Worm (Caenorhabditis elegans): ENCODE measurements around the gene tbc-7.

tbc-7 gene

DNA sequence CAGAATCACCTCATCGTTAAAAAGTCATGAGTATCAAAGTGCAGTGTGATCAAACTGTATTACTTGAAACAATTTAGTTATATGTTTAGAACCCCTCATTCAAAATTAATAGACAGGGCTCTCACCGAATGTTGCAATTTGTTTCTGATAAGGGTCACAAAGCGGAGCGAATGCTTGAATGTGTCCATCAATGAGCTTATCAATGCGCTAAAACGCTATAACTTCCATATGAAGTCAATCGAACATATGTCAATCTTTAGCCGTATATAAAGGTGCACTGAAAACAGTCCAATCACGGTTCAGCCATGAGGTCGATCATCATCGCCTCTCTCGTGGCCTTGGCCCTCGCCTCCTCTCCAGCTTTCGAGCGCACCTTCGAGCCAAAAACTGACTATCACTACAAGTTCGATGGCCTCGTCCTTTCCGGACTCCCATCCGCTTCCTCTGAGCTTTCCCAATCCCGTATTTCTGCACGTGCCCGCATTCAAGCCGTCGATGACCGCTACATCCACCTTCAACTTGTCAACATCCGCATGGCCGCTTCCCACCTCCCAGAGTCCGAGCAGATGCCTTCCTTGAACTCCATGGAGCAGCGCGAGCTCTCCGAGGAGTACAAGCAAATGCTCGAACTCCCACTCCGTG is 33.2 kb upstream of the tbc-7 start, which contains the start of gene vit-2 (continued):
- TF ChIP-seq ztf-3 (GFP tag; optimal IDR thresholded peaks at IDR 0.05), result no peak
- TF ChIP-seq lin-40 (tag; optimal IDR thresholded peaks at IDR 0.05), result peak; percentile 40
- no peak for TF ChIP-seq snpc-4 (GFP tag; optimal IDR thresholded peaks at IDR 0.05)
- TF ChIP-seq snpc-4 (tag; optimal IDR thresholded peaks at IDR 0.05), result peak in 1 of 4 experiments; percentile 16
- no peak for TF ChIP-seq nhr-27 (tag; optimal IDR thresholded peaks at IDR 0.05)
- no peak for TF ChIP-seq nfya-2 (GFP tag; IDR thresholded peaks at IDR 0.05)
- TF ChIP-seq egrh-3 (GFP tag; IDR thresholded peaks at IDR 0.05), result peak; percentile 56; the same call in 1 of the 2 replicates
- peak; percentile 68 for TF ChIP-seq B0336.3 (GFP tag; IDR thresholded peaks at IDR 0.05)
- no peak for TF ChIP-seq tbx-9 (tag; optimal IDR thresholded peaks at IDR 0.05; ENCODE audit: borderline replicate concordance)
- peak; percentile 76 for TF ChIP-seq zfh-2 (GFP tag; conservative IDR thresholded peaks at IDR 0.05)
- TF ChIP-seq Y56A3A.18 (GFP tag; IDR thresholded peaks at IDR 0.05), result no peak
- peak; percentile 49; the same call in 1 of the 2 replicates for TF ChIP-seq mcd-1 (GFP tag; IDR thresholded peaks at IDR 0.05)
- TF ChIP-seq rpc-1 (optimal IDR thresholded peaks at IDR 0.05), result no peak
- TF ChIP-seq rpc-1 (tag; optimal IDR thresholded peaks at IDR 0.05), result no peak
- no peak for TF ChIP-seq gei-17 (GFP tag; optimal IDR thresholded peaks at IDR 0.05)
- TF ChIP-seq ztf-26 (tag; optimal IDR thresholded peaks at IDR 0.05), result peak; percentile 7
- TF ChIP-seq nhr-179 (tag; optimal IDR thresholded peaks at IDR 0.05), result peak; percentile 47
- TF ChIP-seq snpc-3.4 (tag; optimal IDR thresholded peaks at IDR 0.05), result no peak
- no peak for TF ChIP-seq madf-8 (GFP tag; conservative IDR thresholded peaks at IDR 0.05)
- no peak for TF ChIP-seq F33H1.4 (GFP tag; IDR thresholded peaks at IDR 0.05)
- peak; percentile 42 for TF ChIP-seq repo-1 (tag; optimal IDR thresholded peaks at IDR 0.05)
- TF ChIP-seq ets-4 (GFP tag; optimal IDR thresholded peaks at IDR 0.05), result peak; percentile 45
- no peak for TF ChIP-seq him-1 (tag; optimal IDR thresholded peaks at IDR 0.05)
- 0 out of 2 replicates have a peak, but pooled peaks have one; percentile 30 for TF ChIP-seq ztf-25 (GFP tag; IDR thresholded peaks at IDR 0.05)
- TF ChIP-seq bed-1 (GFP tag; IDR thresholded peaks at IDR 0.05), result 0 out of 2 replicates have a peak, but pooled peaks have one; percentile 53
- TF ChIP-seq ztf-18 (tag; optimal IDR thresholded peaks at IDR 0.05), result no peak
- no peak for TF ChIP-seq attf-6 (GFP tag; IDR thresholded peaks at IDR 0.05)
- no peak for TF ChIP-seq hlh-26 (GFP tag; conservative IDR thresholded peaks at IDR 0.05)
- TF ChIP-seq ztf-22 (GFP tag; optimal IDR thresholded peaks at IDR 0.05), result peak; percentile 21
- peak; percentile 48; the same call in 1 of the 2 replicates for TF ChIP-seq pbrm-1 (GFP tag; IDR thresholded peaks at IDR 0.05)
- no peak for TF ChIP-seq cebp-2 (GFP tag; IDR thresholded peaks at IDR 0.05)
- peak; percentile 70 for TF ChIP-seq nhr-90 (tag; optimal IDR thresholded peaks at IDR 0.05)
- no peak for TF ChIP-seq hlh-12 (tag; optimal IDR thresholded peaks at IDR 0.05)
- no peak for TF ChIP-seq Y95B8A.8 (GFP tag; IDR thresholded peaks at IDR 0.05)
- no peak for TF ChIP-seq nfya-1 (tag; optimal IDR thresholded peaks at IDR 0.05; ENCODE audit: borderline replicate concordance, insufficient read depth)
- no peak for TF ChIP-seq F37B4.10 (GFP tag; IDR thresholded peaks at IDR 0.05)
- no peak for TF ChIP-seq ceh-91 (GFP tag; IDR thresholded peaks at IDR 0.05)
- TF ChIP-seq die-1 (tag; optimal IDR thresholded peaks at IDR 0.05), result no peak

DNA sequence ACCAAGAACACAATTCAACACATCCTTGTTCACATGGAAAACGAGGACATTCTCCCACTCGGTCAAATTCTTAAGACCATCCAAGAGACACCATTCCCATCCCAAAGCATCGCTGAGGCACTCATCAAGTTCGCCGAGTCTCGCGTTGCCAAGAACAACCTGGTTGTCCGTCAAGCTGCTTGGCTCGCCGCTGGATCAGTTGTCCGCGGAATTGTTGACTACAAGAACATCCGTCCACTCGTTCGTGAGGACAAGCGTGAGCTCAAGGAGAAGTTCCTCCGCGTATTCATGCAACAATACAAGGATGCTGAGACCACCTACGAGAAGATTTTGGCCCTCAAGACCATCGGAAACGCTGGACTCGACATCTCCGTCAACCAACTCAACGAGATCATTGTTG is 31.7 kb upstream of the tbc-7 start:
- TF ChIP-seq athp-1 (tag; optimal IDR thresholded peaks at IDR 0.05) (no peak), ztf-3 (GFP tag; optimal IDR thresholded peaks at IDR 0.05) (no peak), bed-1 (GFP tag; IDR thresholded peaks at IDR 0.05) (no peak), dpff-1 (tag; optimal IDR thresholded peaks at IDR 0.05) (no peak), mcd-1 (GFP tag; IDR thresholded peaks at IDR 0.05) (no peak), lin-35 (GFP tag; optimal IDR thresholded peaks at IDR 0.05) (no peak), nfyb-1 (GFP tag; IDR thresholded peaks at IDR 0.05) (0 out of 2 replicates have a peak, but pooled peaks have one; percentile 5), F57C9.4 (tag; optimal IDR thresholded peaks at IDR 0.05) (no peak), madf-6 (GFP tag; IDR thresholded peaks at IDR 0.05) (no peak), ztf-18 (tag; optimal IDR thresholded peaks at IDR 0.05) (no peak), mes-4 (tag; optimal IDR thresholded peaks at IDR 0.05) (no peak), egl-18 (GFP tag; IDR thresholded peaks at IDR 0.05) (no peak), ztf-6 (GFP tag; IDR thresholded peaks at IDR 0.05) (no peak), T07F8.4 (tag; optimal IDR thresholded peaks at IDR 0.05) (no peak), lin-26 (GFP tag; IDR thresholded peaks at IDR 0.05) (no peak; the same call in 1 of the 2 replicates), F39B2.1 (GFP tag; IDR thresholded peaks at IDR 0.05) (no peak)

All from whole organism, young adult.